Worm (Caenorhabditis elegans) whole organism, L4 larva: ENCODE results near the gene B0034.2.

Experiments used
- F37D6.2 ChIP-seq: sonication (generic microtip); optimal IDR thresholded peaks from 2 replicates; lab custom pipeline; 2016; ENCODE audit warnings: mild to moderate bottlenecking, missing genetic modification characterization, missing compliant biosample characterization
- F44E2.7 ChIP-seq: fragments of 200-800 bp; sonication (Bioruptor generic); IDR thresholded peaks from 2 replicates; pipeline ENCODE4 v2.1.2; 2022; ENCODE audit warnings: missing genetic modification characterization, missing compliant biosample characterization
- R02D3.7 ChIP-seq: fragments of 150-350 bp; sonication (generic microtip); optimal IDR thresholded peaks from 3 replicates; lab custom pipeline; 2014; ENCODE audit warnings: missing biosample characterization, missing genetic modification characterization
- T26A8.4 ChIP-seq: fragments of 200-800 bp; sonication (Bioruptor generic); IDR thresholded peaks from 2 replicates; pipeline ENCODE4 v1.3.6; 2022; ENCODE audit warnings: missing genetic modification characterization, missing compliant biosample characterization
- Y105C5A.15 ChIP-seq: fragments of 200-800 bp; sonication (Bioruptor generic); IDR thresholded peaks from 2 replicates; pipeline ENCODE4 v1.3.6; 2022; ENCODE audit warnings: missing genetic modification characterization, missing compliant biosample characterization
- Y5F2A.4 ChIP-seq: fragments of 200-800 bp; sonication (Bioruptor generic); optimal IDR thresholded peaks from 2 replicates; lab custom pipeline; 2018; ENCODE audit warnings: mild to moderate bottlenecking, missing genetic modification characterization, missing compliant biosample characterization
- Y75B8A.6 ChIP-seq: fragments of 200-800 bp; sonication (Bioruptor generic); IDR thresholded peaks from 2 replicates; pipeline ENCODE4 v1.3.6; 2022; ENCODE audit warnings: missing genetic modification reagents, missing genetic modification characterization, missing compliant biosample characterization
- ZK546.5 ChIP-seq, 2 experiments: sonication (generic microtip); optimal IDR thresholded peaks; 2 replicates each; lab custom pipeline; 2017; ENCODE audit warnings: missing biosample characterization in 2 of 2, missing genetic modification characterization in 2 of 2
- aha-1 ChIP-seq: fragments of 150-350 bp; peaks from one replicate; lab custom pipeline; 2014; ENCODE audit warnings: missing biosample characterization, missing genetic modification characterization
- aly-2 ChIP-seq: sonication (generic microtip); optimal IDR thresholded peaks from 2 replicates; lab custom pipeline; 2018; ENCODE audit warnings: missing biosample characterization, missing genetic modification characterization
- ama-1 ChIP-seq: fragments of 150-350 bp; optimal IDR thresholded peaks from 2 replicates; lab custom pipeline; 2014; ENCODE audit warnings: inconsistent platforms, mixed read lengths
- arid-1 ChIP-seq: fragments of 200-800 bp; sonication (Bioruptor generic); conservative IDR thresholded peaks from 2 replicates; pipeline ENCODE4 v1.3.6; 2022; ENCODE audit warnings: missing genetic modification reagents, missing genetic modification characterization, missing compliant biosample characterization
- ceh-44 ChIP-seq: fragments of 200-800 bp; sonication (Bioruptor generic); IDR thresholded peaks from 2 replicates; pipeline ENCODE4 v1.3.6; 2022; ENCODE audit warnings: missing genetic modification reagents, missing genetic modification characterization, missing compliant biosample characterization
- ceh-62 ChIP-seq: sonication (generic microtip); optimal IDR thresholded peaks from 2 replicates; lab custom pipeline; 2017; ENCODE audit warnings: missing biosample characterization, missing genetic modification characterization
- ceh-82 ChIP-seq: sonication (generic microtip); optimal IDR thresholded peaks from 2 replicates; lab custom pipeline; 2017; ENCODE audit warnings: missing biosample characterization, missing genetic modification characterization
- ces-1 ChIP-seq: fragments of 150-350 bp; sonication (generic microtip); optimal IDR thresholded peaks from 4 replicates; lab custom pipeline; 2014; ENCODE audit warnings: missing biosample characterization, missing genetic modification reagents, missing genetic modification characterization
- cey-2 ChIP-seq: sonication (generic microtip); optimal IDR thresholded peaks from 3 replicates; lab custom pipeline; 2017; ENCODE audit warnings: missing genetic modification characterization, mild to moderate bottlenecking, missing compliant biosample characterization, antibody characterized with exemption, borderline replicate concordance; ENCODE audit not compliant: insufficient read depth
- daf-19 ChIP-seq: fragments of 200-800 bp; sonication (Bioruptor generic); conservative IDR thresholded peaks from 2 replicates; pipeline ENCODE4 v1.3.6; 2022; ENCODE audit warnings: missing genetic modification characterization, missing compliant biosample characterization
- dmd-6 ChIP-seq: fragments of 200-800 bp; sonication (Bioruptor generic); IDR thresholded peaks from 2 replicates; pipeline ENCODE4 v1.3.6; 2022; ENCODE audit warnings: missing genetic modification reagents, missing genetic modification characterization, missing compliant biosample characterization
- dpl-1 ChIP-seq: fragments of 150-350 bp; optimal IDR thresholded peaks from 2 replicates; lab custom pipeline; 2014; ENCODE audit warnings: missing biosample characterization, missing genetic modification reagents, missing genetic modification characterization
- duxl-1 ChIP-seq: sonication (generic microtip); optimal IDR thresholded peaks from 2 replicates; lab custom pipeline; 2016; ENCODE audit warnings: mild to moderate bottlenecking, missing genetic modification characterization, moderate library complexity, missing compliant biosample characterization; ENCODE audit not compliant: poor library complexity
- dve-1 ChIP-seq: sonication (generic microtip); optimal IDR thresholded peaks from 2 replicates; lab custom pipeline; 2017; ENCODE audit warnings: antibody characterized with exemption, mild to moderate bottlenecking, missing genetic modification characterization, missing compliant biosample characterization; ENCODE audit not compliant: insufficient read depth
- egl-27 ChIP-seq: sonication (generic microtip); optimal IDR thresholded peaks from 3 replicates; lab custom pipeline; 2017; ENCODE audit warnings: missing biosample characterization, missing genetic modification reagents, missing genetic modification characterization
- egl-43 ChIP-seq: fragments of 200-800 bp; sonication (Bioruptor generic); IDR thresholded peaks from 2 replicates; pipeline ENCODE4 v1.3.6; 2022; ENCODE audit warnings: missing genetic modification reagents, missing genetic modification characterization, missing compliant biosample characterization
- fos-1 ChIP-seq: fragments of 150-350 bp; optimal IDR thresholded peaks from 2 replicates; lab custom pipeline; 2014; ENCODE audit warnings: missing biosample characterization, missing genetic modification characterization
- gei-8 ChIP-seq: fragments of 200-800 bp; sonication (Bioruptor generic); optimal IDR thresholded peaks from 2 replicates; lab custom pipeline; 2018; ENCODE audit warnings: mild to moderate bottlenecking, missing genetic modification characterization, missing compliant biosample characterization
- hif-1 ChIP-seq, 2 experiments: sonication (generic microtip); optimal IDR thresholded peaks; 2 replicates each; lab custom pipeline; 2016 to 2017; ENCODE audit warnings: missing compliant biosample characterization in 2 of 2, missing genetic modification characterization in 2 of 2, missing genetic modification reagents in 2 of 2, missing genotype in 2 of 2, mild to moderate bottlenecking in 1 of 2
- hlh-11 ChIP-seq: fragments of 200-800 bp; sonication (Bioruptor generic); optimal IDR thresholded peaks from 2 replicates; lab custom pipeline; 2018; ENCODE audit warnings: mild to moderate bottlenecking, missing genetic modification characterization, missing compliant biosample characterization
- hlh-30 ChIP-seq: sonication (generic microtip); optimal IDR thresholded peaks from 2 replicates; lab custom pipeline; 2017; ENCODE audit warnings: antibody characterized with exemption, mild to moderate bottlenecking, missing genetic modification characterization, missing compliant biosample characterization; ENCODE audit not compliant: insufficient read depth
- jun-1 ChIP-seq: fragments of 150-350 bp; optimal IDR thresholded peaks from 2 replicates; lab custom pipeline; 2014; ENCODE audit warnings: missing biosample characterization, missing genetic modification reagents, missing genetic modification characterization
- lim-7 ChIP-seq: fragments of 200-800 bp; sonication (Bioruptor generic); IDR thresholded peaks from 2 replicates; pipeline ENCODE4 v1.3.6; 2022; ENCODE audit warnings: missing genetic modification characterization, missing compliant biosample characterization
- lin-15B ChIP-seq: fragments of 150-350 bp; sonication (generic microtip); optimal IDR thresholded peaks from 3 replicates; lab custom pipeline; 2014; ENCODE audit warnings: missing biosample characterization, missing genetic modification characterization
- lsy-2 ChIP-seq, 2 experiments: fragments of 150-350 bp in 1 of 2; sonication (generic microtip) in 1 of 2; optimal IDR thresholded peaks; 2 replicates each; lab custom pipeline; 2014 to 2017; ENCODE audit warnings: missing biosample characterization in 2 of 2, missing genetic modification characterization in 2 of 2
- mdl-1 ChIP-seq, 2 experiments: fragments of 150-350 bp in 1 of 2; sonication (generic microtip) in 1 of 2; optimal IDR thresholded peaks; 2 replicates each; lab custom pipeline; 2014 to 2017; ENCODE audit warnings: missing biosample characterization in 2 of 2, missing genetic modification characterization in 2 of 2
- mep-1 ChIP-seq: fragments of 150-350 bp; sonication (generic microtip); optimal IDR thresholded peaks from 3 replicates; lab custom pipeline; 2014; ENCODE audit warnings: missing biosample characterization, missing genetic modification characterization
- mes-2 ChIP-seq: sonication (generic microtip); optimal IDR thresholded peaks from 2 replicates; lab custom pipeline; 2016; ENCODE audit warnings: missing genotype, mild to moderate bottlenecking, missing genetic modification characterization, missing compliant biosample characterization; ENCODE audit not compliant: poor library complexity, severe bottlenecking
- mxl-3 ChIP-seq: fragments of 200-800 bp; sonication (Bioruptor generic); optimal IDR thresholded peaks from 2 replicates; lab custom pipeline; 2018; ENCODE audit warnings: mild to moderate bottlenecking, missing genetic modification characterization, missing compliant biosample characterization
- nhr-10 ChIP-seq: fragments of 150-350 bp; optimal IDR thresholded peaks from 2 replicates; lab custom pipeline; 2014; ENCODE audit warnings: missing biosample characterization, missing genetic modification characterization
- nhr-102 ChIP-seq: sonication (generic microtip); optimal IDR thresholded peaks from 2 replicates; lab custom pipeline; 2016; ENCODE audit warnings: mild to moderate bottlenecking, missing genetic modification characterization, moderate library complexity, missing compliant biosample characterization
- nhr-11 ChIP-seq: fragments of 150-350 bp; optimal IDR thresholded peaks from 2 replicates; lab custom pipeline; 2014; ENCODE audit warnings: missing biosample characterization, missing genetic modification characterization
- nhr-25 ChIP-seq: sonication (generic microtip); optimal IDR thresholded peaks from 2 replicates; lab custom pipeline; 2017; ENCODE audit warnings: missing genetic modification characterization, mild to moderate bottlenecking, missing compliant biosample characterization, antibody characterized with exemption, moderate library complexity, borderline replicate concordance; ENCODE audit not compliant: insufficient read depth
- nhr-28 ChIP-seq: fragments of 150-350 bp; optimal IDR thresholded peaks from 2 replicates; lab custom pipeline; 2014; ENCODE audit warnings: missing biosample characterization, missing genetic modification characterization
- nhr-42 ChIP-seq: fragments of 200-800 bp; sonication (Bioruptor generic); IDR thresholded peaks from 2 replicates; pipeline ENCODE4 v1.3.6; 2022; ENCODE audit warnings: missing genetic modification characterization, missing compliant biosample characterization
- nhr-77 ChIP-seq: fragments of 150-350 bp; optimal IDR thresholded peaks from 2 replicates; lab custom pipeline; 2014; ENCODE audit warnings: missing biosample characterization, missing genetic modification characterization
- set-16 ChIP-seq: fragments of 200-800 bp; sonication (Bioruptor generic); IDR thresholded peaks from 2 replicates; pipeline ENCODE4 v1.3.6; 2022; ENCODE audit warnings: missing genetic modification reagents, missing genetic modification characterization, missing compliant biosample characterization
- skn-1 ChIP-seq: fragments of 150-350 bp; optimal IDR thresholded peaks from 2 replicates; lab custom pipeline; 2014; ENCODE audit warnings: missing biosample characterization, missing genetic modification characterization
- tag-97 ChIP-seq: fragments of 200-800 bp; sonication (Bioruptor generic); IDR thresholded peaks from 2 replicates; pipeline ENCODE4 v1.3.6; 2022; ENCODE audit warnings: missing genetic modification characterization, missing compliant biosample characterization
- tra-1 ChIP-seq: fragments of 200-800 bp; sonication (Bioruptor generic); IDR thresholded peaks from 2 replicates; pipeline ENCODE4 v1.3.6; 2022; ENCODE audit warnings: missing genetic modification reagents, missing genetic modification characterization, missing compliant biosample characterization
- unc-39 ChIP-seq: sonication (generic microtip); optimal IDR thresholded peaks from 2 replicates; lab custom pipeline; 2017; ENCODE audit warnings: missing biosample characterization, missing genetic modification characterization
- unc-62 ChIP-seq, 3 experiments: fragments of 150-350 bp in 1 of 3; sonication (generic microtip); optimal IDR thresholded peaks in 2 of 3; peaks in 1 of 3; 1 replicate in 1 of 3; 2 replicates in 2 of 3; lab custom pipeline; 2014 to 2017; ENCODE audit warnings: missing biosample characterization in 3 of 3, missing genetic modification characterization in 3 of 3, missing genetic modification reagents in 3 of 3, missing genotype in 1 of 3
- zag-1 ChIP-seq: fragments of 150-350 bp; optimal IDR thresholded peaks from 2 replicates; lab custom pipeline; 2014; ENCODE audit warnings: missing biosample characterization, missing genetic modification characterization
- zip-2 ChIP-seq: fragments of 150-350 bp; optimal IDR thresholded peaks from 2 replicates; lab custom pipeline; 2014; ENCODE audit warnings: missing biosample characterization, missing genetic modification characterization

The B0034.2 gene

ce11 chrII:5936009-5936408, 8.2 kb downstream of the B0034.2 start (continued):
- TF ChIP-seq mes-2 (tag; lab: Kevin White, UChicago) (peak; percentile 22), nhr-77 (tag; lab: Kevin White, UChicago) (peak; percentile 73), hlh-30 (tag; lab: Kevin White, UChicago) (peak; percentile 76), ceh-82 (tag; lab: Kevin White, UChicago) (no peak), ceh-44 (GFP tag; lab: Robert Waterston, UW) (no peak), set-16 (GFP tag; lab: Robert Waterston, UW) (no peak), arid-1 (GFP tag; lab: Robert Waterston, UW) (no peak), fos-1 (no peak), nhr-11 (tag; lab: Kevin White, UChicago) (no peak), nhr-25 (no peak), Y5F2A.4 (GFP tag; lab: Kevin White, UChicago) (no peak), duxl-1 (tag; lab: Kevin White, UChicago) (no peak), F37D6.2 (tag; lab: Kevin White, UChicago) (no peak), gei-8 (GFP tag; lab: Kevin White, UChicago) (no peak), nhr-10 (no peak), ZK546.5 (tag; optimal IDR thresholded peaks at IDR 0.05; lab: Kevin White, UChicago) (no peak), dve-1 (peak; percentile 85), zag-1 (tag; lab: Kevin White, UChicago) (no peak), egl-43 (no peak), dmd-6 (GFP tag; lab: Robert Waterston, UW) (peak; percentile 87), ces-1 (GFP tag; lab: Kevin White, UChicago) (no peak), lin-15B (tag; lab: Kevin White, UChicago) (no peak), hif-1 (tag; optimal IDR thresholded peaks at IDR 0.05; lab: Kevin White, UChicago) (peak in 1 of 2 experiments; percentile 66), Y75B8A.6 (GFP tag; lab: Robert Waterston, UW) (no peak), aly-2 (no peak), nhr-28 (tag; lab: Kevin White, UChicago) (peak; percentile 64), unc-39 (no peak), jun-1 (no peak), mxl-3 (GFP tag; lab: Kevin White, UChicago) (peak; percentile 9), dpl-1 (GFP tag; lab: Kevin White, UChicago) (no peak), daf-19 (GFP tag; lab: Robert Waterston, UW) (no peak), lim-7 (GFP tag; lab: Robert Waterston, UW) (no peak), egl-27 (tag; lab: Kevin White, UChicago) (no peak), unc-62 (GFP tag; optimal IDR thresholded peaks at IDR 0.05 in 1 of 2; lab: Kevin White, UChicago) (peak in 1 of 2 experiments; percentile 84), unc-62 (tag; optimal IDR thresholded peaks at IDR 0.05; lab: Kevin White, UChicago) (no peak), tra-1 (GFP tag; lab: Robert Waterston, UW) (peak; percentile 66; the same call in 1 of the 2 replicates), ceh-62 (no peak), F44E2.7 (GFP tag; lab: Robert Waterston, UW) (no peak), lsy-2 (tag; optimal IDR thresholded peaks at IDR 0.05; lab: Kevin White, UChicago) (peak in 1 of 2 experiments; percentile 47), tag-97 (GFP tag; lab: Robert Waterston, UW) (no peak), nhr-102 (tag; lab: Kevin White, UChicago) (no peak), T26A8.4 (GFP tag; lab: Robert Waterston, UW) (no peak), skn-1 (no peak), mep-1 (tag; lab: Kevin White, UChicago) (no peak), aha-1 (tag; lab: Kevin White, UChicago) (no peak), R02D3.7 (tag; lab: Kevin White, UChicago) (no peak), mdl-1 (tag; optimal IDR thresholded peaks at IDR 0.05; lab: Kevin White, UChicago) (no peak), nhr-42 (no peak), ama-1 (lab: Kevin White, UChicago) (no peak), Y105C5A.15 (no peak), cey-2 (tag; lab: Kevin White, UChicago) (no peak), hlh-11 (peak; percentile 74), zip-2 (no peak)
